Fruit fly (Drosophila melanogaster) whole organism, embryonic: Measurements from ENCODE around the gene CG33483.

Experiments
- CG10431 ChIP-seq: fragments of 200-800 bp; sonication (Bioruptor generic); optimal IDR thresholded peaks from 3 replicates; lab custom pipeline; 2018; ENCODE audit warnings: missing biosample characterization, mild to moderate bottlenecking, missing genetic modification characterization
- CG10959 ChIP-seq: fragments of 200-800 bp; sonication (Bioruptor generic); IDR thresholded peaks from 2 replicates; pipeline ENCODE4 v1.3.6; 2022; ENCODE audit warnings: missing biosample characterization, missing genetic modification characterization
- CG11085 ChIP-seq: fragments of 200-800 bp; sonication (Bioruptor generic); IDR thresholded peaks from 2 replicates; pipeline ENCODE4 v1.3.6; 2022; ENCODE audit warnings: missing biosample characterization, missing genetic modification characterization
- CG11723 ChIP-seq: fragments of 200-800 bp; sonication (Bioruptor generic); optimal IDR thresholded peaks from 2 replicates; lab custom pipeline; 2017; ENCODE audit warnings: missing biosample characterization, mild to moderate bottlenecking, missing genetic modification characterization
- CG14860 ChIP-seq: fragments of 200-800 bp; sonication (Bioruptor generic); IDR thresholded peaks from 3 replicates; pipeline ENCODE4 v1.3.6; 2022; ENCODE audit warnings: missing biosample characterization, missing genetic modification characterization; ENCODE audit not compliant: partially characterized antibody
- CG2129 ChIP-seq: fragments of 200-800 bp; sonication (Bioruptor generic); IDR thresholded peaks from 2 replicates; pipeline ENCODE4 v1.3.6; 2022; ENCODE audit warnings: missing biosample characterization, missing genetic modification characterization; ENCODE audit not compliant: partially characterized antibody
- CG2889 ChIP-seq: fragments of 200-800 bp; sonication (Bioruptor generic); IDR thresholded peaks from 3 replicates; pipeline ENCODE4 v1.3.6; 2022; ENCODE audit warnings: missing biosample characterization, missing genetic modification characterization
- CG31388 ChIP-seq: fragments of 200-800 bp; sonication (Bioruptor generic); optimal IDR thresholded peaks from 2 replicates; lab custom pipeline; 2016; ENCODE audit warnings: missing biosample characterization, missing genetic modification characterization
- CG33213 ChIP-seq: fragments of 200-800 bp; sonication (Bioruptor generic); optimal IDR thresholded peaks from 3 replicates; lab custom pipeline; 2016; ENCODE audit warnings: missing biosample characterization, missing genetic modification characterization
- CG34422 ChIP-seq: fragments of 200-800 bp; sonication (Bioruptor generic); IDR thresholded peaks from 3 replicates; pipeline ENCODE4 v1.3.6; 2022; ENCODE audit warnings: missing biosample characterization, missing genetic modification characterization
- CG4404 ChIP-seq: fragments of 200-800 bp; sonication (Bioruptor generic); IDR thresholded peaks from 2 replicates; pipeline ENCODE4 v1.3.6; 2022; ENCODE audit warnings: missing biosample characterization, missing genetic modification characterization
- CG7745 ChIP-seq: fragments of 200-800 bp; sonication (Bioruptor generic); optimal IDR thresholded peaks from 2 replicates; lab custom pipeline; 2018; ENCODE audit warnings: missing biosample characterization, mild to moderate bottlenecking, missing genetic modification characterization, moderate library complexity
- CG7786 ChIP-seq: fragments of 200-800 bp; sonication (Bioruptor generic); optimal IDR thresholded peaks from 2 replicates; lab custom pipeline; 2016; ENCODE audit warnings: missing biosample characterization, missing genetic modification characterization
- Chrac-16 ChIP-seq: fragments of 200-800 bp; sonication (Bioruptor generic); optimal IDR thresholded peaks from 3 replicates; lab custom pipeline; 2016; ENCODE audit warnings: missing biosample characterization, missing genetic modification characterization
- D19A ChIP-seq: fragments of 200-800 bp; optimal IDR thresholded peaks from 3 replicates; lab custom pipeline; 2019; ENCODE audit warnings: missing biosample characterization, mild to moderate bottlenecking, missing genetic modification characterization, moderate library complexity
- Dad ChIP-seq: fragments of 200-800 bp; sonication (Bioruptor generic); optimal IDR thresholded peaks from 3 replicates; lab custom pipeline; 2016; ENCODE audit warnings: missing biosample characterization, missing genetic modification characterization
- Dbx ChIP-seq: fragments of 200-800 bp; sonication (Bioruptor generic); IDR thresholded peaks from 3 replicates; pipeline ENCODE4 v1.3.6; 2022; ENCODE audit warnings: missing biosample characterization, missing genetic modification characterization
- Dfd ChIP-seq, 2 experiments: fragments of >200 bp; optimal IDR thresholded peaks; 2 replicates each; lab custom pipeline; 2017; ENCODE audit warnings: missing biosample characterization in 2 of 2, missing genetic modification characterization in 2 of 2
- Dip2 ChIP-seq: fragments of 200-800 bp; sonication (Bioruptor generic); IDR thresholded peaks from 2 replicates; pipeline ENCODE4 v1.3.6; 2022; ENCODE audit warnings: missing biosample characterization, missing genetic modification characterization
- Dref ChIP-seq: fragments of 200-800 bp; sonication (Bioruptor generic); IDR thresholded peaks from 2 replicates; pipeline ENCODE4 v1.3.6; 2022; ENCODE audit warnings: missing biosample characterization, missing genetic modification characterization
- Drgx ChIP-seq: fragments of 200-800 bp; sonication (Bioruptor generic); IDR thresholded peaks from 2 replicates; pipeline ENCODE4 v1.3.6; 2022; ENCODE audit warnings: missing biosample characterization, missing genetic modification characterization
- Ets97D ChIP-seq: fragments of 200-800 bp; sonication (Bioruptor generic); optimal IDR thresholded peaks from 3 replicates; lab custom pipeline; 2016; ENCODE audit warnings: missing biosample characterization, missing genetic modification characterization
- Fer2 ChIP-seq: fragments of 200-800 bp; sonication (Bioruptor generic); optimal IDR thresholded peaks from 2 replicates; lab custom pipeline; 2018; ENCODE audit warnings: missing biosample characterization, mild to moderate bottlenecking, missing genetic modification characterization, moderate library complexity
- H2.0 ChIP-seq: fragments of 200-800 bp; sonication (Bioruptor generic); IDR thresholded peaks from 2 replicates; pipeline ENCODE4 v1.3.6; 2022; ENCODE audit warnings: missing biosample characterization, missing genetic modification characterization
- Hey ChIP-seq: fragments of 200-800 bp; sonication (Bioruptor generic); optimal IDR thresholded peaks from 3 replicates; lab custom pipeline; 2018; ENCODE audit warnings: missing biosample characterization, mild to moderate bottlenecking, missing genetic modification characterization
- Hr78 ChIP-seq, 2 experiments: fragments of 200-800 bp in 1 of 2; fragments of >200 bp in 1 of 2; sonication (Bioruptor generic) in 1 of 2; optimal IDR thresholded peaks; 2 replicates each; lab custom pipeline; 2017 to 2019; ENCODE audit warnings: missing biosample characterization in 2 of 2, missing genetic modification characterization in 2 of 2, mild to moderate bottlenecking in 1 of 2, moderate library complexity in 1 of 2
- Med ChIP-seq: fragments of 200-800 bp; sonication (Bioruptor generic); peaks from one replicate; lab custom pipeline; 2016; ENCODE audit warnings: missing biosample characterization, missing genetic modification characterization, mild to moderate bottlenecking, inconsistent platforms, moderate library complexity
- Myb ChIP-seq: fragments of 200-800 bp; sonication (Bioruptor generic); optimal IDR thresholded peaks from 2 replicates; lab custom pipeline; 2016; ENCODE audit warnings: missing biosample characterization, missing genetic modification characterization
- Nf-YA ChIP-seq: fragments of 200-800 bp; sonication (Bioruptor generic); IDR thresholded peaks from 2 replicates; pipeline ENCODE4 v1.3.6; 2022; ENCODE audit warnings: missing biosample characterization, missing genetic modification characterization
- ato ChIP-seq: fragments of 200-800 bp; sonication (Bioruptor generic); IDR thresholded peaks from 2 replicates; pipeline ENCODE4 v1.3.6; 2022; ENCODE audit warnings: missing biosample characterization, missing genetic modification characterization; ENCODE audit not compliant: partially characterized antibody
- fd96Cb ChIP-seq: fragments of 200-800 bp; sonication (Bioruptor generic); optimal IDR thresholded peaks from 2 replicates; lab custom pipeline; 2018; ENCODE audit warnings: missing biosample characterization, mild to moderate bottlenecking, missing genetic modification characterization, moderate library complexity
- fu2 ChIP-seq: fragments of 200-800 bp; sonication (Bioruptor generic); optimal IDR thresholded peaks from 2 replicates; lab custom pipeline; 2016; ENCODE audit warnings: missing biosample characterization, missing genetic modification characterization
- gro ChIP-seq: fragments of 200-800 bp; sonication (Bioruptor generic); optimal IDR thresholded peaks from 2 replicates; lab custom pipeline; 2016; ENCODE audit warnings: missing biosample characterization, missing genetic modification characterization
- gsb ChIP-seq: fragments of 200-800 bp; sonication (Bioruptor generic); IDR thresholded peaks from 2 replicates; pipeline ENCODE4 v1.3.6; 2022; ENCODE audit warnings: missing biosample characterization, missing genetic modification characterization
- gsb-n ChIP-seq: fragments of 200-800 bp; sonication (Bioruptor generic); optimal IDR thresholded peaks from 3 replicates; lab custom pipeline; 2018; ENCODE audit warnings: missing biosample characterization, mild to moderate bottlenecking, missing genetic modification characterization
- hb ChIP-seq: fragments of 200-800 bp; sonication (Bioruptor generic); IDR thresholded peaks from 3 replicates; pipeline ENCODE4 v1.3.6; 2022; ENCODE audit warnings: missing biosample characterization, missing genetic modification characterization; ENCODE audit not compliant: partially characterized antibody
- lbe ChIP-seq: fragments of 200-800 bp; sonication (Bioruptor generic); optimal IDR thresholded peaks from 2 replicates; lab custom pipeline; 2016; ENCODE audit warnings: missing biosample characterization, mild to moderate bottlenecking, missing genetic modification characterization
- lmd ChIP-seq: fragments of 200-800 bp; sonication (Bioruptor generic); IDR thresholded peaks from 2 replicates; pipeline ENCODE4 v1.3.6; 2022; ENCODE audit warnings: missing biosample characterization, missing genetic modification characterization
- luna ChIP-seq: fragments of 200-800 bp; sonication (Bioruptor generic); optimal IDR thresholded peaks from 2 replicates; lab custom pipeline; 2016; ENCODE audit warnings: missing biosample characterization, missing genetic modification characterization
- mam ChIP-seq: fragments of 200-800 bp; sonication (Bioruptor generic); optimal IDR thresholded peaks from 3 replicates; lab custom pipeline; 2016; ENCODE audit warnings: missing biosample characterization, missing genetic modification characterization
- p53 ChIP-seq: fragments of 200-800 bp; sonication (Bioruptor generic); optimal IDR thresholded peaks from 2 replicates; lab custom pipeline; 2016; ENCODE audit warnings: missing biosample characterization, missing genetic modification characterization
- pfk ChIP-seq: fragments of 200-800 bp; sonication (Bioruptor generic); optimal IDR thresholded peaks from 2 replicates; lab custom pipeline; 2018; ENCODE audit warnings: missing biosample characterization, mild to moderate bottlenecking, missing genetic modification characterization, moderate library complexity
- sc ChIP-seq, 3 experiments: fragments of >200 bp in 2 of 3; fragments of 200-800 bp in 1 of 3; sonication (Bioruptor generic) in 1 of 3; optimal IDR thresholded peaks; 2 replicates in 2 of 3; 3 replicates in 1 of 3; lab custom pipeline; 2017; ENCODE audit warnings: mild to moderate bottlenecking in 1 of 3, missing biosample characterization in 1 of 3, missing genetic modification characterization in 1 of 3, missing genetic modification reagents in 1 of 3
- seq ChIP-seq: fragments of 200-800 bp; sonication (Bioruptor generic); IDR thresholded peaks from 2 replicates; pipeline ENCODE4 v1.3.6; 2022; ENCODE audit warnings: missing biosample characterization, missing genetic modification characterization
- sr ChIP-seq: fragments of 200-800 bp; sonication (Bioruptor generic); IDR thresholded peaks from 3 replicates; pipeline ENCODE4 v1.3.6; 2022; ENCODE audit warnings: missing biosample characterization, missing genetic modification characterization
- tio ChIP-seq: fragments of 200-800 bp; sonication (Bioruptor generic); optimal IDR thresholded peaks from 2 replicates; lab custom pipeline; 2017; ENCODE audit warnings: missing biosample characterization, missing genetic modification characterization, inconsistent platforms
- twi ChIP-seq: fragments of 200-800 bp; optimal IDR thresholded peaks from 2 replicates; lab custom pipeline; 2019; ENCODE audit warnings: missing biosample characterization, mild to moderate bottlenecking, missing genetic modification characterization, moderate library complexity
- tx ChIP-seq: fragments of 200-800 bp; sonication (Bioruptor generic); optimal IDR thresholded peaks from 2 replicates; lab custom pipeline; 2016; ENCODE audit warnings: missing biosample characterization, missing genetic modification characterization
- zen ChIP-seq: fragments of 200-800 bp; sonication (Bioruptor generic); optimal IDR thresholded peaks from 3 replicates; lab custom pipeline; 2018; ENCODE audit warnings: missing biosample characterization, mild to moderate bottlenecking, missing genetic modification characterization, moderate library complexity

The CG33483 gene

DNA sequence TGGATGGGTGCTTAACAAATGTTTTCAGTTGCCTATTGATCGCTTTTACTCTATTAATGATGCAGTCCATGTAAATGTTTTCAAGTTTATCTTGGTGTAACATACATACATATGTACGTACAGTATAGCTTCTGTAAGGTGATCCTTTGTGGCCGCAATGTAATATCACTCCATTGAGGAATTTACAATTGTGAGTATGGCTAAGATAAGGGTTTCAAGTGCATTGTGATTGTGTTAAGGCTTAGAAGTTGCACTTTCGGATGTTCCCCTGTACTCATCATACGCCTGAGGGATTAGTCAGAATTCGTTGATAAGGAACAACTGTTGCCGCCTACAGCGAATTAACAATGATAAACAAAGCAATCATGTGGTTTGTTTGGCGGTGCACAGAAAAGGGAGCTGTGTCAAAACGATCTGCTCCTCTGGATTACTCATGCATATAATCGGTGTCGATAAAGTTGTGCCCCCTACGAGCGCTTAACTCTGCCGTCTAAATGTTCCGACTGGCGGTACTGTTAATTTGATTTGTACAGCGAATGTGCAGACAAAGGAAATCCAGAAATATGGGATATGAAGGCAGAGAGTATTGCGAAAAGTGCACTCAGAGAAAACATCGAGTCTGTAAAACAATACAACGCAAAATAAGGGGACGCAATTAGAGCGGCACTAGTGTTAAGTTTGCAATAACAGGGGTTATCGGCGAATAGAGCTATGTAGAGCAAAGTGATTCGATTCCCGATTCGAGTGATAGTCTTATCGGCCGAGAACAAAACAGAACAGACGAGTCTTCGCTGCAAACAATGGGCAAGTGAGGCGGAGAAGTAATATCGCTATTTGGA lies 14.0 kb downstream of the CG33483 start (continued):
- TF ChIP-seq twi (tag; lab: Kevin White, UChicago) (no peak), Dad (peak; percentile 22), zen (tag; lab: Kevin White, UChicago) (peak; percentile 10), Dref (no peak), Nf-YA (GFP tag; lab: Robert Waterston, UW) (no peak), H2.0 (GFP tag; lab: Robert Waterston, UW) (peak; percentile 74), CG11723 (GFP tag; lab: Kevin White, UChicago) (no peak), CG14860 (GFP tag; lab: Robert Waterston, UW) (no peak), Myb (GFP tag; lab: Kevin White, UChicago) (peak; percentile 42), Drgx (GFP tag; lab: Robert Waterston, UW) (peak; percentile 84), tio (GFP tag; lab: Kevin White, UChicago) (no peak), luna (GFP tag; lab: Kevin White, UChicago) (peak; percentile 45), gsb (peak; percentile 55), hb (GFP tag; lab: Robert Waterston, UW) (no peak), Dip2 (GFP tag; lab: Robert Waterston, UW) (no peak), CG7745 (tag; lab: Kevin White, UChicago) (no peak), pfk (GFP tag; lab: Kevin White, UChicago) (no peak), Med (GFP tag; lab: Kevin White, UChicago) (peak; percentile 98), CG2129 (no peak), lmd (peak; percentile 74), gsb-n (tag; lab: Kevin White, UChicago) (peak; percentile 46), Dfd (GFP tag; optimal IDR thresholded peaks at IDR 0.05; lab: Kevin White, UChicago) (no peak), fu2 (GFP tag; lab: Kevin White, UChicago) (peak; percentile 46), CG10431 (GFP tag; lab: Kevin White, UChicago) (no peak), D19A (tag; lab: Kevin White, UChicago) (peak; percentile 30), Hr78 (GFP tag; optimal IDR thresholded peaks at IDR 0.05; lab: Kevin White, UChicago) (no peak), Ets97D (GFP tag; lab: Kevin White, UChicago) (peak; percentile 16), p53 (no peak), CG33213 (GFP tag; lab: Kevin White, UChicago) (peak; percentile 55), gro (no peak), CG11085 (GFP tag; lab: Robert Waterston, UW) (no peak), Dbx (GFP tag; lab: Robert Waterston, UW) (0 out of 3 replicates have a peak, but pooled peaks have one; percentile 39), Chrac-16 (GFP tag; lab: Kevin White, UChicago) (peak; percentile 38), seq (GFP tag; lab: Robert Waterston, UW) (peak; percentile 42; the same call in 1 of the 2 replicates), CG2889 (no peak), Fer2 (tag; lab: Kevin White, UChicago) (no peak), CG31388 (GFP tag; lab: Kevin White, UChicago) (no peak), ato (GFP tag; lab: Robert Waterston, UW) (no peak), fd96Cb (tag; lab: Kevin White, UChicago) (peak; percentile 72), lbe (GFP tag; lab: Kevin White, UChicago) (peak; percentile 71), tx (GFP tag; lab: Kevin White, UChicago) (peak; percentile 38), CG4404 (GFP tag; lab: Robert Waterston, UW) (no peak), CG7786 (peak; percentile 62), Hey (tag; lab: Kevin White, UChicago) (peak; percentile 66), CG10959 (GFP tag; lab: Robert Waterston, UW) (no peak), sc (optimal IDR thresholded peaks at IDR 0.05; lab: Kevin White, UChicago) (no peak), sc (GFP tag; optimal IDR thresholded peaks at IDR 0.05; lab: Kevin White, UChicago) (no peak), mam (peak; percentile 84), CG34422 (peak; percentile 40; the same call in 1 of the 3 replicates), sr (peak; percentile 59; the same call in 2 of the 3 replicates)
